Fruit fly (Drosophila melanogaster) whole organism, wandering third instar larva: ENCODE data around the gene Rtnl1.

Source experiments
- Abd-B ChIP-seq: fragments of >200 bp; optimal IDR thresholded peaks from 2 replicates; lab custom pipeline; 2017; ENCODE audit warnings: missing biosample characterization, missing genetic modification characterization
- Dfd ChIP-seq: fragments of >200 bp; optimal IDR thresholded peaks from 2 replicates; lab custom pipeline; 2017; ENCODE audit warnings: missing biosample characterization, missing genetic modification characterization
- HLH106 ChIP-seq: fragments of 200-800 bp; optimal IDR thresholded peaks from 3 replicates; lab custom pipeline; 2019; ENCODE audit warnings: missing biosample characterization, mild to moderate bottlenecking, missing genetic modification characterization, moderate library complexity
- Hr83 ChIP-seq: fragments of 200-300 bp; sonication (Bioruptor generic); optimal IDR thresholded peaks from 2 replicates; lab custom pipeline; 2016; ENCODE audit warnings: missing biosample characterization, mild to moderate bottlenecking, missing genetic modification characterization, moderate library complexity; ENCODE audit not compliant: poor library complexity, severe bottlenecking
- Rel ChIP-seq, 2 experiments: fragments of 200-800 bp; sonication (Bioruptor generic) in 1 of 2; optimal IDR thresholded peaks; 2 replicates in 1 of 2; 3 replicates in 1 of 2; lab custom pipeline; 2016 to 2019; ENCODE audit warnings: mild to moderate bottlenecking in 2 of 2, missing biosample characterization in 2 of 2, missing genetic modification characterization in 2 of 2, moderate library complexity in 1 of 2
- br ChIP-seq: fragments of 200-800 bp; sonication (Bioruptor generic); optimal IDR thresholded peaks from 2 replicates; lab custom pipeline; 2016; ENCODE audit warnings: missing biosample characterization, missing genetic modification characterization
- dsf ChIP-seq: sonication (Bioruptor generic); optimal IDR thresholded peaks from 2 replicates; lab custom pipeline; 2016; ENCODE audit warnings: missing biosample characterization, missing genetic modification characterization, borderline replicate concordance
- ey ChIP-seq: fragments of 200-800 bp; sonication (Bioruptor generic); optimal IDR thresholded peaks from 2 replicates; lab custom pipeline; 2016; ENCODE audit warnings: missing biosample characterization, missing genetic modification characterization
- fru ChIP-seq: fragments of 200-800 bp; sonication (Bioruptor generic); optimal IDR thresholded peaks from 3 replicates; lab custom pipeline; 2016; ENCODE audit warnings: missing biosample characterization, mild to moderate bottlenecking, missing genetic modification characterization
- h ChIP-seq: fragments of 200-800 bp; sonication (Bioruptor generic); optimal IDR thresholded peaks from 3 replicates; lab custom pipeline; 2016; ENCODE audit warnings: missing biosample characterization, mild to moderate bottlenecking, missing genetic modification characterization
- pan ChIP-seq: fragments of >200 bp; optimal IDR thresholded peaks from 2 replicates; lab custom pipeline; 2017
- psq ChIP-seq: fragments of 200-800 bp; sonication (Bioruptor generic); optimal IDR thresholded peaks from 3 replicates; lab custom pipeline; 2017; ENCODE audit warnings: missing biosample characterization, mild to moderate bottlenecking, missing genetic modification characterization, moderate library complexity
- rgr ChIP-seq: fragments of 200-800 bp; sonication (Bioruptor generic); optimal IDR thresholded peaks from 3 replicates; lab custom pipeline; 2016; ENCODE audit warnings: missing biosample characterization, mild to moderate bottlenecking, missing genetic modification characterization

DNA sequence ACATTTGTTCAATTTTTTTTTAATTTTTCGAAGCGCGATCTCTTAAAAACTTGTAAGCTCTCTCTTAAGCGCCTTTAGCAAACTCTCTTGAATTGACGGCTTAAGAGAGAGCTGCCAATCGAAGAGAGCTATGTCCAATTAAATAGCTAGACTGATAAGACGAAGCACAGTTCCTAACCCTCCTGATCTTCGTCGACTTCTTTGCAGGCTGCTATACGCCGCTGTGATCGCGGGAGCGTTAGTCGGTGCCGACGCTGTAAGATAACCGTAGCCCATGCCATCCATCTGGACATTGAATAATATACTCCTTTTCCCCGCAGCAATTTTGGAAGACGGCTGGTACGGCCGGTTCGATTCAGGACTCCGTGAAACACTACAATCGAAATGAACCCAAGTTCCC, 21.0 kb upstream of the Rtnl1 start:
- TF ChIP-seq Dfd (GFP tag; lab: Kevin White, UChicago), result no peak
- TF ChIP-seq dsf, result no peak
- no peak for TF ChIP-seq ey (GFP tag; lab: Kevin White, UChicago)
- TF ChIP-seq HLH106 (tag; lab: Kevin White, UChicago), result no peak
- TF ChIP-seq psq (GFP tag; lab: Kevin White, UChicago), result no peak
- TF ChIP-seq pan, result no peak
- TF ChIP-seq h (GFP tag; lab: Kevin White, UChicago), result no peak
- no peak for TF ChIP-seq Abd-B (GFP tag; lab: Kevin White, UChicago)
- no peak for TF ChIP-seq fru
- no peak for TF ChIP-seq rgr (GFP tag; lab: Kevin White, UChicago)
- no peak for TF ChIP-seq Hr83 (GFP tag; lab: Kevin White, UChicago)
- TF ChIP-seq br (GFP tag; lab: Kevin White, UChicago), result no peak
- no peak for TF ChIP-seq Rel (GFP tag; optimal IDR thresholded peaks at IDR 0.05; lab: Kevin White, UChicago)
- no peak for TF ChIP-seq Rel (tag; optimal IDR thresholded peaks at IDR 0.05; lab: Kevin White, UChicago)
